5 fruit fly cellular contexts compared by ENCODE assay signal in genomic region chr2L:17484174-17484573, dm6.
TF ChIP-seq lines count a peak whose summit lies in the region.

Gene GCS2beta (minus strand): TSS chr2L:17484307.
Gene CG5131 (plus strand): TSS chr2L:17484501.

TF ChIP-seq in whole organism, adult, 20 proteins besides CTCF, POLR2A, EP300 and RAD21 (continued from another document):
- TF ChIP-seq Mnt (GFP tag; optimal IDR thresholded peaks at IDR 0.05; lab: Kevin White, UChicago) (peak; percentile 80), bab1 (GFP tag; optimal IDR thresholded peaks at IDR 0.05; lab: Kevin White, UChicago) (peak; percentile 90)

TF ChIP-seq in whole organism, embryonic, 481 proteins besides CTCF, POLR2A, EP300 and RAD21 (continued from another document and continues in another):
- TF ChIP-seq Side (GFP tag; optimal IDR thresholded peaks at IDR 0.05; lab: Kevin White, UChicago), result peak; percentile 97
- peak; percentile 96 for TF ChIP-seq sob (GFP tag; IDR thresholded peaks at IDR 0.05; lab: Robert Waterston, UW)
- peak; percentile 94 for TF ChIP-seq row (GFP tag; IDR thresholded peaks at IDR 0.05; lab: Robert Waterston, UW)
- peak; percentile 93 for TF ChIP-seq CG33213 (GFP tag; optimal IDR thresholded peaks at IDR 0.05; lab: Kevin White, UChicago)
- peak; percentile 95 for TF ChIP-seq lab (GFP tag; optimal IDR thresholded peaks at IDR 0.05; lab: Kevin White, UChicago)
- TF ChIP-seq Dfd (GFP tag; optimal IDR thresholded peaks at IDR 0.05; lab: Kevin White, UChicago), result no peak
- TF ChIP-seq Hmx (GFP tag; optimal IDR thresholded peaks at IDR 0.05; lab: Kevin White, UChicago), result peak; percentile 86
- peak; percentile 90 to 95 for TF ChIP-seq Hr51 (GFP tag; optimal IDR thresholded peaks at IDR 0.05; lab: Kevin White, UChicago)
- peak; percentile 96 for TF ChIP-seq nmo (GFP tag; optimal IDR thresholded peaks at IDR 0.05; lab: Kevin White, UChicago)
- peak; percentile 88 for TF ChIP-seq NC2α (GFP tag; optimal IDR thresholded peaks at IDR 0.05; lab: Kevin White, UChicago)
- peak; percentile 97 for TF ChIP-seq CG1603 (tag; optimal IDR thresholded peaks at IDR 0.05; lab: Kevin White, UChicago)
- TF ChIP-seq Max (GFP tag; optimal IDR thresholded peaks at IDR 0.05; lab: Kevin White, UChicago), result peak; percentile 95
- peak; percentile 90 for TF ChIP-seq Myb (GFP tag; optimal IDR thresholded peaks at IDR 0.05; lab: Kevin White, UChicago)
- TF ChIP-seq NK7.1 (GFP tag; optimal IDR thresholded peaks at IDR 0.05; lab: Kevin White, UChicago), result peak; percentile 84
- peak; percentile 79 for TF ChIP-seq CG11723 (GFP tag; optimal IDR thresholded peaks at IDR 0.05; lab: Kevin White, UChicago)
- TF ChIP-seq lbe (GFP tag; optimal IDR thresholded peaks at IDR 0.05; lab: Kevin White, UChicago), result no peak
- peak; percentile 97 for TF ChIP-seq gro (GFP tag; optimal IDR thresholded peaks at IDR 0.05; lab: Kevin White, UChicago)
- peak; percentile 67 for TF ChIP-seq CG6854 (GFP tag; optimal IDR thresholded peaks at IDR 0.05; lab: Kevin White, UChicago)
- TF ChIP-seq CG6813 (GFP tag; optimal IDR thresholded peaks at IDR 0.05; lab: Kevin White, UChicago), result peak; percentile 78
- peak; percentile 97 for TF ChIP-seq HmgZ (tag; optimal IDR thresholded peaks at IDR 0.05; lab: Kevin White, UChicago)
- peak; percentile 98 for TF ChIP-seq jumu (GFP tag; optimal IDR thresholded peaks at IDR 0.05; lab: Kevin White, UChicago)
- TF ChIP-seq Hr78 (GFP tag; optimal IDR thresholded peaks at IDR 0.05; lab: Kevin White, UChicago), result peak in 1 of 2 experiments; percentile 21
- TF ChIP-seq ttk (GFP tag; IDR thresholded peaks at IDR 0.05; lab: Robert Waterston, UW), result peak; percentile 94
- TF ChIP-seq CG4854 (GFP tag; optimal IDR thresholded peaks at IDR 0.05; lab: Kevin White, UChicago), result peak; percentile 91
- peak; percentile 83 for TF ChIP-seq cwo (GFP tag; optimal IDR thresholded peaks at IDR 0.05; lab: Kevin White, UChicago)
- TF ChIP-seq CG9876 (GFP tag; optimal IDR thresholded peaks at IDR 0.05; lab: Kevin White, UChicago), result peak; percentile 96
- peak; percentile 72 for TF ChIP-seq CG8290 (GFP tag; optimal IDR thresholded peaks at IDR 0.05; lab: Kevin White, UChicago)
- TF ChIP-seq CG8290 (tag; optimal IDR thresholded peaks at IDR 0.05; lab: Kevin White, UChicago), result peak; percentile 35 to 97
- TF ChIP-seq CG12155 (GFP tag; optimal IDR thresholded peaks at IDR 0.05; lab: Kevin White, UChicago), result peak; percentile 95
- TF ChIP-seq MTF-1 (GFP tag; optimal IDR thresholded peaks at IDR 0.05; lab: Kevin White, UChicago; ENCODE audit: borderline replicate concordance), result peak; percentile 73
- TF ChIP-seq sug (tag; optimal IDR thresholded peaks at IDR 0.05; lab: Kevin White, UChicago), result peak; percentile 89
- TF ChIP-seq pita (GFP tag; optimal IDR thresholded peaks at IDR 0.05; lab: Kevin White, UChicago), result no peak

TF ChIP-seq in whole organism, prepupa, 60 proteins besides CTCF, POLR2A, EP300 and RAD21 (continued from another document and continues in another):
- TF ChIP-seq Ets21C (GFP tag; optimal IDR thresholded peaks at IDR 0.05; lab: Kevin White, UChicago) (peak; percentile 93), fkh (GFP tag; optimal IDR thresholded peaks at IDR 0.05; lab: Kevin White, UChicago) (no peak), CG8319 (GFP tag; optimal IDR thresholded peaks at IDR 0.05; lab: Kevin White, UChicago) (peak; percentile 91), CG3919 (GFP tag; optimal IDR thresholded peaks at IDR 0.05; lab: Kevin White, UChicago) (peak; percentile 94), Eip78C (GFP tag; lab: Kevin White, UChicago) (peak; percentile 96), CG31627 (GFP tag; optimal IDR thresholded peaks at IDR 0.05; lab: Kevin White, UChicago) (peak; percentile 97), CG10631 (GFP tag; optimal IDR thresholded peaks at IDR 0.05; lab: Kevin White, UChicago) (peak; percentile 95), cyc (GFP tag; optimal IDR thresholded peaks at IDR 0.05; lab: Kevin White, UChicago) (peak; percentile 96), CG8632 (GFP tag; optimal IDR thresholded peaks at IDR 0.05; lab: Kevin White, UChicago) (peak; percentile 82), CG8119 (GFP tag; IDR thresholded peaks at IDR 0.05; lab: Robert Waterston, UW) (peak; percentile 87), Smox (GFP tag; optimal IDR thresholded peaks at IDR 0.05; lab: Kevin White, UChicago) (peak; percentile 90), salr (GFP tag; optimal IDR thresholded peaks at IDR 0.05; lab: Kevin White, UChicago) (peak; percentile 85 to 86), CG16779 (tag; optimal IDR thresholded peaks at IDR 0.05; lab: Kevin White, UChicago) (peak; percentile 52), CG6854 (GFP tag; optimal IDR thresholded peaks at IDR 0.05; lab: Kevin White, UChicago) (peak; percentile 53), svp (GFP tag; lab: Kevin White, UChicago) (peak; percentile 97), ss (GFP tag; optimal IDR thresholded peaks at IDR 0.05; lab: Kevin White, UChicago) (no peak), dsx (GFP tag; optimal IDR thresholded peaks at IDR 0.05; lab: Kevin White, UChicago; ENCODE audit: poor library complexity, severe bottlenecking) (peak; percentile 61), achi (GFP tag; optimal IDR thresholded peaks at IDR 0.05; lab: Kevin White, UChicago) (peak; percentile 91), CG32006 (GFP tag; optimal IDR thresholded peaks at IDR 0.05; lab: Kevin White, UChicago) (peak; percentile 93), spab (GFP tag; optimal IDR thresholded peaks at IDR 0.05; lab: Kevin White, UChicago) (peak; percentile 61), Ets96B (tag; optimal IDR thresholded peaks at IDR 0.05; lab: Kevin White, UChicago) (peak; percentile 80), CG15336 (GFP tag; IDR thresholded peaks at IDR 0.05; lab: Robert Waterston, UW) (peak; percentile 85), Lpt (GFP tag; optimal IDR thresholded peaks at IDR 0.05; lab: Kevin White, UChicago) (peak; percentile 81), CG11902 (GFP tag; optimal IDR thresholded peaks at IDR 0.05; lab: Kevin White, UChicago) (peak; percentile 95), Met (GFP tag; optimal IDR thresholded peaks at IDR 0.05; lab: Kevin White, UChicago) (peak; percentile 89), CG1621 (tag; optimal IDR thresholded peaks at IDR 0.05; lab: Kevin White, UChicago) (peak; percentile 86), dac (GFP tag; optimal IDR thresholded peaks at IDR 0.05; lab: Kevin White, UChicago) (peak; percentile 93), esn (GFP tag; optimal IDR thresholded peaks at IDR 0.05; lab: Kevin White, UChicago) (peak; percentile 93), eg (GFP tag; IDR thresholded peaks at IDR 0.05; lab: Robert Waterston, UW) (peak; percentile 95), Hr38 (GFP tag; optimal IDR thresholded peaks at IDR 0.05; lab: Kevin White, UChicago) (peak; percentile 94), CG11294 (GFP tag; IDR thresholded peaks at IDR 0.05; lab: Robert Waterston, UW) (peak; percentile 88), Sox15 (GFP tag; optimal IDR thresholded peaks at IDR 0.05; lab: Kevin White, UChicago) (peak; percentile 94), Hr4 (GFP tag; optimal IDR thresholded peaks at IDR 0.05; lab: Kevin White, UChicago) (peak; percentile 96), CG6808 (GFP tag; optimal IDR thresholded peaks at IDR 0.05; lab: Kevin White, UChicago) (peak; percentile 58)

TF ChIP-seq in whole organism, pupa, 21 proteins besides CTCF, POLR2A, EP300 and RAD21 (continued from another document):
- peak; percentile 75 for TF ChIP-seq CG8159 (tag; optimal IDR thresholded peaks at IDR 0.05; lab: Kevin White, UChicago)
TF ChIP-seq in whole organism, pupa: peak in this region for 19.

TF ChIP-seq in whole organism, wandering third instar larva, 38 proteins besides CTCF, POLR2A, EP300 and RAD21 (continued from another document):
- no peak for TF ChIP-seq dl (GFP tag; optimal IDR thresholded peaks at IDR 0.05; lab: Kevin White, UChicago; ENCODE audit: insufficient read depth in 1 of 2, partially characterized antibody in 2 of 2)
- peak; percentile 89 for TF ChIP-seq Hr83 (GFP tag; optimal IDR thresholded peaks at IDR 0.05; lab: Kevin White, UChicago; ENCODE audit: poor library complexity, severe bottlenecking)
- peak; percentile 77 for TF ChIP-seq Sp1 (GFP tag; optimal IDR thresholded peaks at IDR 0.05; lab: Kevin White, UChicago)
- TF ChIP-seq Hr78 (GFP tag; optimal IDR thresholded peaks at IDR 0.05; lab: Kevin White, UChicago), result no peak
- TF ChIP-seq Dif (GFP tag; optimal IDR thresholded peaks at IDR 0.05; lab: Kevin White, UChicago; ENCODE audit: partially characterized antibody), result no peak
- TF ChIP-seq Dfd (GFP tag; optimal IDR thresholded peaks at IDR 0.05; lab: Kevin White, UChicago), result no peak
- TF ChIP-seq lola (GFP tag; optimal IDR thresholded peaks at IDR 0.05; lab: Kevin White, UChicago), result no peak
- TF ChIP-seq CG9705 (GFP tag; optimal IDR thresholded peaks at IDR 0.05; lab: Kevin White, UChicago), result peak; percentile 74
- TF ChIP-seq pan (optimal IDR thresholded peaks at IDR 0.05; lab: Kevin White, UChicago), result no peak
- no peak for TF ChIP-seq usp (GFP tag; optimal IDR thresholded peaks at IDR 0.05; lab: Kevin White, UChicago)
- peak; percentile 92 for TF ChIP-seq sv (GFP tag; optimal IDR thresholded peaks at IDR 0.05; lab: Kevin White, UChicago)
- peak; percentile 70 to 98 for TF ChIP-seq foxo (GFP tag; optimal IDR thresholded peaks at IDR 0.05; lab: Kevin White, UChicago)
- TF ChIP-seq fru (GFP tag; optimal IDR thresholded peaks at IDR 0.05; lab: Kevin White, UChicago), result peak; percentile 93
- TF ChIP-seq OdsH (GFP tag; optimal IDR thresholded peaks at IDR 0.05; lab: Kevin White, UChicago), result peak; percentile 92
- no peak for TF ChIP-seq Rel (GFP tag; optimal IDR thresholded peaks at IDR 0.05; lab: Kevin White, UChicago)
- TF ChIP-seq Rel (tag; optimal IDR thresholded peaks at IDR 0.05; lab: Kevin White, UChicago), result peak; percentile 43
